Fruit fly (Drosophila melanogaster) S2 (cell line): ENCODE measurements around the gene CG12730.

ENCODE experiments used
- CG8478 ChIP-seq: fragments of >200 bp; optimal IDR thresholded peaks from 2 replicates; lab custom pipeline; 2018
- CTCF ChIP-seq, 2 experiments: fragments of >200 bp; optimal IDR thresholded peaks; 2 replicates each; lab custom pipeline; 2018

dm6 chrX:5563929-5564328 lies 47.5 kb downstream of the CG12730 start:
- TF ChIP-seq CG8478 (lab: Kevin White, UChicago), result no peak
- TF ChIP-seq CTCF (optimal IDR thresholded peaks at IDR 0.05; lab: Kevin White, UChicago), result no peak
